Fruit fly (Drosophila melanogaster): ENCODE measurements around the gene CG6927.

dm6 chrX:4860266-4860665, 46.4 kb upstream of the CG6927 start:
- TF ChIP-seq CG8478 (optimal IDR thresholded peaks at IDR 0.05) = no peak
- no peak for TF ChIP-seq CTCF (optimal IDR thresholded peaks at IDR 0.05)
